Worm (Caenorhabditis elegans): ENCODE measurements around the gene pfkb-1.2.

DNA sequence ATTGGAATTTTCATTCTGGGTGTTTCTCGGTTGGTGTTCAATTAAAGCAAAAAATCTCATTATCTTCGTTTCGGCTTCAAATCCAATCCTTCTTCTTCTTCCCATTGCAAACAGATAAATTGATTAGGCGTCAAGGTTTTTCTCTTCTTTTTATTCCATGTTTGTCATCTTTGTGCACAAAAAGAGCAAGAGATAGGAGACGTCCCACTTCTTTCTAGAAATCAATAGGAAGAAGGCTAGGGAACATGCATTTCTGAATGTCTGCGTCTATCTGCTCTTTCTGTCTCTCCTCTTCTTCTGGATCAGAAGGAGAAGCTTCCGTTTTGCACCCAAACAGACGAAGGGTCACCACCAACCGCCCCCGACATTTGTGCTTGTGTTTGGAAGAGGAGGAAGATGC is 11.2 kb downstream of the pfkb-1.2 start:
- TF ChIP-seq ceh-45 (GFP tag; IDR thresholded peaks at IDR 0.05) (no peak), nhr-11 (tag; optimal IDR thresholded peaks at IDR 0.05) (no peak), pat-9 (tag; optimal IDR thresholded peaks at IDR 0.05) (no peak), unc-3 (GFP tag; conservative IDR thresholded peaks at IDR 0.05) (no peak), unc-3 (tag; optimal IDR thresholded peaks at IDR 0.05) (peak; percentile 7), zip-5 (tag; optimal IDR thresholded peaks at IDR 0.05) (no peak), pha-4 (tag; optimal IDR thresholded peaks at IDR 0.05) (no peak), elt-2 (tag; optimal IDR thresholded peaks at IDR 0.05) (no peak), ceh-48 (tag; optimal IDR thresholded peaks at IDR 0.05) (peak; percentile 93), dve-1 (tag; optimal IDR thresholded peaks at IDR 0.05) (no peak)
